Worm (Caenorhabditis elegans) whole organism, L3 larva: ENCODE results near the gene trp-2.

Experiments
- nhr-11 ChIP-seq: fragments of 150-350 bp; optimal IDR thresholded peaks from 2 replicates; lab custom pipeline; 2014; ENCODE audit warnings: missing biosample characterization, missing genetic modification characterization
- nhr-23 ChIP-seq: fragments of 150-350 bp; optimal IDR thresholded peaks from 2 replicates; lab custom pipeline; 2014; ENCODE audit warnings: missing biosample characterization, missing genetic modification reagents, missing genetic modification characterization
- skn-1 ChIP-seq: fragments of 150-350 bp; optimal IDR thresholded peaks from 2 replicates; lab custom pipeline; 2014; ENCODE audit warnings: missing biosample characterization, missing genetic modification characterization
- unc-39 ChIP-seq: sonication (generic microtip); optimal IDR thresholded peaks from 4 replicates; lab custom pipeline; 2017; ENCODE audit warnings: missing biosample characterization, missing genetic modification characterization

ce11 chrIII:1007143-1007905 lies 15.6 kb downstream of the trp-2 start:
- TF ChIP-seq nhr-11 (tag; lab: Kevin White, UChicago) (no peak), skn-1 (tag; lab: Kevin White, UChicago) (no peak), nhr-23 (tag; lab: Kevin White, UChicago) (no peak), unc-39 (tag; lab: Kevin White, UChicago) (no peak)
